Fruit fly (Drosophila melanogaster) whole organism, prepupa: ENCODE results near the gene Pif1.

Experiments used
- CG10669 ChIP-seq: fragments of 200-800 bp; sonication (Bioruptor generic); optimal IDR thresholded peaks from 3 replicates; lab custom pipeline; 2018; ENCODE audit warnings: missing biosample characterization, mild to moderate bottlenecking, missing genetic modification characterization, moderate library complexity
- CG11902 ChIP-seq: fragments of 200-800 bp; sonication (Bioruptor generic); optimal IDR thresholded peaks from 3 replicates; lab custom pipeline; 2016; ENCODE audit warnings: missing biosample characterization, missing genetic modification characterization
- CG15336 ChIP-seq: fragments of 200-800 bp; sonication (Bioruptor generic); IDR thresholded peaks from 2 replicates; pipeline ENCODE4 v1.3.6; 2022; ENCODE audit warnings: missing biosample characterization, missing genetic modification characterization
- CG3032 ChIP-seq: fragments of 200-800 bp; optimal IDR thresholded peaks from 2 replicates; lab custom pipeline; 2019; ENCODE audit warnings: missing biosample characterization, mild to moderate bottlenecking, missing genetic modification characterization, moderate library complexity
- CG6276 ChIP-seq: fragments of 200-800 bp; sonication (Bioruptor generic); optimal IDR thresholded peaks from 2 replicates; lab custom pipeline; 2017; ENCODE audit warnings: missing biosample characterization, mild to moderate bottlenecking, missing genetic modification characterization
- CG6808 ChIP-seq: fragments of 200-800 bp; sonication (Bioruptor generic); optimal IDR thresholded peaks from 3 replicates; lab custom pipeline; 2017; ENCODE audit warnings: missing biosample characterization, missing genetic modification characterization, mild to moderate bottlenecking, moderate library complexity, missing genetic modification reagents
- CG6854 ChIP-seq: fragments of 200-800 bp; sonication (Bioruptor generic); optimal IDR thresholded peaks from 2 replicates; lab custom pipeline; 2017; ENCODE audit warnings: missing biosample characterization, mild to moderate bottlenecking, missing genetic modification characterization
- Eip93F ChIP-seq: fragments of 200-800 bp; sonication (Bioruptor generic); optimal IDR thresholded peaks from 2 replicates; lab custom pipeline; 2016; ENCODE audit warnings: missing biosample characterization, mild to moderate bottlenecking, missing genetic modification characterization
- Gug ChIP-seq: fragments of 200-800 bp; sonication (Bioruptor generic); IDR thresholded peaks from 2 replicates; pipeline ENCODE4 v1.3.6; 2022; ENCODE audit warnings: missing biosample characterization, missing genetic modification characterization

- no peak for TF ChIP-seq CG11902
- TF ChIP-seq CG6276 (GFP tag; lab: Kevin White, UChicago): no peak
- no peak for TF ChIP-seq CG3032
- no peak for TF ChIP-seq Gug (GFP tag; lab: Robert Waterston, UW)
- no peak for TF ChIP-seq CG10669 (GFP tag; lab: Kevin White, UChicago)
- TF ChIP-seq CG6854 (GFP tag; lab: Kevin White, UChicago): no peak
- TF ChIP-seq CG15336 (GFP tag; lab: Robert Waterston, UW): no peak
- no peak for TF ChIP-seq CG6808 (GFP tag; lab: Kevin White, UChicago)
- no peak for TF ChIP-seq Eip93F (GFP tag; lab: Kevin White, UChicago)
These were observed 36.5 kb upstream of the Pif1 start for dm6 chr2L:3506322-3506721.
